Fruit fly (Drosophila melanogaster) S2 (cell line): ENCODE data around the gene Prosbeta4.

ENCODE experiments used
- CG8478 ChIP-seq: fragments of >200 bp; optimal IDR thresholded peaks from 2 replicates; lab custom pipeline; 2018
- CTCF ChIP-seq, 2 experiments: fragments of >200 bp; optimal IDR thresholded peaks; 2 replicates each; lab custom pipeline; 2018

Prosbeta4 gene

DNA sequence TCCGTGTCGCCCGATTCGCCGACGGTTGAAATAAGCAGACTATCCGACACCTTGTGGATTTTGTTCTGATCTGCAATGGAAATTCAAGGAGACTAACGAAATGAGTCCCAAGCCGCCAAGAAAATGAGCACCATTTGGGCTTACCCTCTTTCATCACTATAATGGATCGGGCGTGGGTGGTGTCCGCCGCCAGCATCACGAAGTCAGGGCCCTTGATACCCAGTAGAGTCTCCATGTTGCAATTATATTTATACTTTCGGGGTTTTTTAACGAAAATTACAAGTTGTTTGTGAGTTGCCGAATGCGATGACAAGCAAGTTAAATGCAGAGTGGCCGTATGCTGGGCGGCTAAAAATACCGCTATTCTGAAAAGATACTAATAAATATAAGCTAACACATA is at the start of gene Prosbeta4:
Prosbeta4 (minus strand) TSS at position 335 of the 400 bp plus-strand sequence.
- TF ChIP-seq CG8478 (lab: Kevin White, UChicago) (no peak), CTCF (optimal IDR thresholded peaks at IDR 0.05; lab: Kevin White, UChicago) (no peak)

DNA sequence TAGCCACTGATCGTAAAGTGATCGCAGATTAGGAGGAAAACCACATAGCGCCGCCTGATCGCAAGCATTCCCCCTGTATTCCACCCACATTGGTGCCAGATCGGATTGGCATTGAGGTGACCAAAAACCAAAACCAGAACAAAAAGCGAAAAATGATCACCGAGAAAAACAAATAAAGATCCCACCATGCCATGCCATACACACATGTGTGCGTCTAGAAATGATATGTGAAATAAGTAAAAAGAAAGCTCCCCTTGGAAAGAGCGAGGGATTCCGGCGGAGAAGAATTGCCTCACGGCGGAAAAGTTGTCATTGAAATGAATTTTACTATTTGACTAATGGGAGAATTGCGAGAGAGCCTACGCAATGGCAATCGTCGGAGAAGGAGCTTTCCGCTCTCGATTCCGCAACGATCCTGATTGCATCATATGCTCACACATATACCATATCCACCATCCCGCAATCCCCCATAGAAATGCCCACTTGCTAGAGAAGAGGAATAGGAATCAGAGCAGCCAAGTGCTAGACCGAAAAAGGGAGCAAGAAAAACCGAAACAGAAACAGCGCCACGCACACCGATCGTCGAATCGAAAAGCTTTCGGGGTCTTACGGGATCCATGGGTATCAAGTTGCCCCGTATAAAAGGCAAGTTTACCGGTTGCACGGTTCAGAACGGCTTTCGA is 34.3 kb upstream of the Prosbeta4 start, which contains the start of gene Mhc:
Mhc (plus strand) TSS at position 497 of the 683 bp plus-strand sequence.
- TF ChIP-seq CG8478 (lab: Kevin White, UChicago) (no peak), CTCF (optimal IDR thresholded peaks at IDR 0.05; lab: Kevin White, UChicago) (no peak)

DNA sequence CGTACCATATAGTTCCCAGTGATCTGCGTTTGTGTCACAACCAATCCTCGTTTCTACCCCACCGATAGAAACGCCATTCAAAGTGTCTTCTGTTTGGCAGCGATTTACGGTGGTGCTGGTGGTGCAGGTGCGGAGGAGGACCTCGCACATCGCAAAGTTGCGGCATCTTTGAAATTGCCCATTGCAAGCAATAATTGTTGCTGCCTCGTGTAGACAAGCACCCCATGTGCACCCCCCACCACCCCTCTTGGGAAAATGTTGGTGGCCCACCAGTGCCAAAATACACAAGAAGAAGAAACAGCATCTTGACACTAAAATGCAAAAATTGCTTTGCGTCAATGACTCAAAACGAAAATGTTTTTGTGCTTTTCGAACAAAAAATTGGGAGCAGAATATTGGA is 32.5 kb upstream of the Prosbeta4 start:
- TF ChIP-seq CTCF (optimal IDR thresholded peaks at IDR 0.05; lab: Kevin White, UChicago) = no peak
- no peak for TF ChIP-seq CG8478 (lab: Kevin White, UChicago)

- TF ChIP-seq CTCF (optimal IDR thresholded peaks at IDR 0.05; lab: Kevin White, UChicago) = no peak
- no peak for TF ChIP-seq CG8478 (lab: Kevin White, UChicago)
Observed at dm6 chr2L:16761891-16762290, 30.0 kb upstream of the Prosbeta4 start.

DNA sequence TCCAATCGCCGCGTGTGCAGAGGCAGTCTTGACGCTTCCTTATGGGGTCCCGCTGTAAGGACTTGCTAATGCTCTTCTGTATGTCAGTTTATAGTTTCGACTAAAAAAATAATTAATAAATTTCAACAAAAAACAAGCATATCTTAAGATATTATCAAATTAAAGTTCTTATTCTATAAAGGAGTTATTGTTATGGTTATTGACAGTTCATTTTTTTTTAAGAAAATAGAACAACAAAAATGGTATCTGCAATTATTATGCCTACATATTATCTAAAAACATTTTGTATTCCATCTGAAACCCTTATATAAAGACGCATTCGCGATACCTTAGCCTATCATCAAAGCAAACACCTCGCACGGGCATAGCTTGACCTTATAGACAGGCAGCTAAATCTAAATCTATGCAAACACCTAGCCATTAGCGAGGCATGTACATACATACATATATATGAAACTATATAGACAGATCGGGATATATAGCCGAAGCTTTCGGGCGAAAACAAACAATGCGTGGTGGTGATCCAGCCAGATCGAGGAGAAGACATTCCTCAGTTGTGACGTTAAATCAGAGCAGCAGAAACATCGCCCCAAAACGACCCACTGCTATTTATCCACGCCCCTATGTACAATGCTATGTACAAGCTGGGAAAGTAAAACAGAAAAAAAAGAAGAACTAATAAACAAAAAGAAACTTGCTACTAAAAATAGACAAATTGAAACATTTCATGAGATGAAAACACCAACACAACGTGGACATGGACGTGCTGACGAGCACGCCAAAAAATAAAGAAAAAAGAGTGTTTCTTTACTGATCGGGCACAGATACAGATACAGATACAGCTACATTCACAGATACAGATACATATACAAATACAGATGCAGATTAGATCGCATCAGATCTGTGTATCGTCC is 28.8 kb upstream of the Prosbeta4 start, which contains the start of gene ppk17:
ppk17 (minus strand) TSS at position 51 of the 914 bp plus-strand sequence.
- TF ChIP-seq CG8478 (lab: Kevin White, UChicago) (no peak), CTCF (optimal IDR thresholded peaks at IDR 0.05; lab: Kevin White, UChicago) (no peak)

- TF ChIP-seq CTCF (optimal IDR thresholded peaks at IDR 0.05; lab: Kevin White, UChicago) = no peak
- no peak for TF ChIP-seq CG8478 (lab: Kevin White, UChicago)
Observed at dm6 chr2L:16754074-16754473, 22.1 kb upstream of the Prosbeta4 start, which contains the start of gene yellow-b. TSS of gene yellow-b (plus strand) at chr2L:16754336.

- TF ChIP-seq CG8478 (lab: Kevin White, UChicago) = no peak
- no peak for TF ChIP-seq CTCF (optimal IDR thresholded peaks at IDR 0.05; lab: Kevin White, UChicago)
Observed at dm6 chr2L:16752340-16752739, 20.4 kb upstream of the Prosbeta4 start.

DNA sequence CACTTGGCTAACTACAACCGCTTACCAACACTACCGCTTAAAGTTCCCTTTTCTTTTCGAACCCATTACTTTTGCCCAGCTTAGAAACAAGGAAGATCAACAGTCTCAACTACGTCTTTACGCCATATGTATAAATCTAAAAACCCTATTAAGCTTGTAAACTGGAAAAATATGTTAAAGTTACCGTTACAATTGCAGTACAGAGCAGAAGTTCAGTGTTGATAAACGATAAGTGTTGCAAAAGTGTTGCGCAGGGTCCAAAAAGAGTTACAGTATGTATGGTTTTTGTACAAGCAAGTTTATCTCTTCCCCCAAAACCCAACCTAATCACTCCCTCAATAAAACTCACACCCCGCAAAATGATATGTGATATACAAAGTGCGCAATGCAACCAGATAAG is 15.2 kb upstream of the Prosbeta4 start:
- TF ChIP-seq CG8478 (lab: Kevin White, UChicago) = no peak
- no peak for TF ChIP-seq CTCF (optimal IDR thresholded peaks at IDR 0.05; lab: Kevin White, UChicago)

- no peak for TF ChIP-seq CG8478 (lab: Kevin White, UChicago)
- peak; percentile 83 to 89 for TF ChIP-seq CTCF (optimal IDR thresholded peaks at IDR 0.05; lab: Kevin White, UChicago)
Observed at dm6 chr2L:16743055-16743805, 11.3 kb upstream of the Prosbeta4 start, which contains the start of the genes LSm7 and BuGZ. TSS of gene LSm7 (minus strand) at chr2L:16743100. TSS of gene BuGZ (plus strand) at chr2L:16743405.

DNA sequence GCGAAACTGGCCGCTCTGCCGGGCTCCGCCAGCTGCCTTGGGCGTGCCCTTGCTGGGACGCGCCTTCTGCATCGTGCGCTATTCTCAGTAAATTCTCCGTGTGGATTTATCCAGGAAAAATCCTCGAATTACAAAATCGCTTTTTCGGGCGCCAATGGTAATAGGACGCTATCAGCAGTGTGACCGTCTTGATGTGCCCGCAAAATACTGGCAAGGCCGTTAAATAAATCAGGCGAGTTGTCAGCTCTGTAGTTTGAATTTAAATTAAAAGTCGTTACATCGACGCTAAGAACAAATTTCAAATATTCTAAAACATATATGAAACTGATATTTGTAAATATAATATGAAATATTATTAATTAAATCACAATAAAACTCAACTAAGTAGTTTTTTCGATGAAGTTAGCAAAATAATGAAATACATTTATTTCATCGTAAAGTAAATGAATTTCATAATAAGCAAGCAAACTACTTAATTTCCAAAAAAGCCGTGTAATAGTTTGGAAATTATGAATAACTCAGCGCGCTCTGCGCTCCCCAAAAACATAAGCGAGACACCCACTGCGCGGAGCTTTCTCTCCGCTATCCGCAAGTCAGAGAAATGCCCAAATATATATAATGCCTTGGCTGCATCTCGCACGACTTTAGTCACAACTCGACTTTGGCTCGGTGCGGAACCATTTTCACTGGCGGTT is 6.4 kb upstream of the Prosbeta4 start, which contains the start of the genes glu and ChLD3:
glu (minus strand) TSS at position 183 of the 695 bp plus-strand sequence.
ChLD3 (plus strand) TSS at position 645 of the 695 bp plus-strand sequence.
- TF ChIP-seq CG8478 (lab: Kevin White, UChicago) = no peak
- peak in 1 of 2 experiments; percentile 40 for TF ChIP-seq CTCF (optimal IDR thresholded peaks at IDR 0.05; lab: Kevin White, UChicago)

DNA sequence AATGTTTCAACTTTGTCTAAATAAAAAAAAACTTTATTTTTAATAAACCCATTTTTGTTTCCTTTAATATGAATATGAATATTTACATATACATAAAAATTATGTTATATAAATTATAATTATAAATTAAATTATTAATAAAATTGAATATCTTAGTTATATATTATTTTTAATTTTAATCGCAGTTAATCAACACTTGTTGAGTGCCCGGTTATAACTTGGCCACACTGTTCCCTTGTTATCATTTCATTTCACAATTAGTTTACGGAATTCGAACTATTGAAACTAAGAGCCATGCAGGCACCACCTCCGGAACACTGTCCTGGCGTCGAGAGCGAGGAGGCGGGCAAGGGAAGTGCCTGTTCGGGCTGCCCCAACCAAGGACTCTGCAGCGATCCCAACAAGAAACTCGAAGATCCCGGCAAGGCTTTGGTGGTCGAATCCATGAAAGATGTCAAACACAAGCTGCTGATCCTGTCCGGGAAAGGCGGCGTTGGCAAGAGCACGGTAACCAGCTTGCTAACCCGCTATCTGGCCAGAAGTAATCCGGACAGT is 482 bp upstream of the Prosbeta4 start, which contains the start of gene Nubp1:
Nubp1 (plus strand) TSS at position 213 of the 555 bp plus-strand sequence.
- TF ChIP-seq CTCF (optimal IDR thresholded peaks at IDR 0.05; lab: Kevin White, UChicago) = no peak
- no peak for TF ChIP-seq CG8478 (lab: Kevin White, UChicago)

dm6 chr2L:16730939-16731338 is 994 bp downstream of the Prosbeta4 start, which contains the start of gene CG17996:
TSS of gene CG17996 (minus strand) at chr2L:16731039.
- TF ChIP-seq CTCF (optimal IDR thresholded peaks at IDR 0.05; lab: Kevin White, UChicago) (no peak), CG8478 (lab: Kevin White, UChicago) (no peak)

DNA sequence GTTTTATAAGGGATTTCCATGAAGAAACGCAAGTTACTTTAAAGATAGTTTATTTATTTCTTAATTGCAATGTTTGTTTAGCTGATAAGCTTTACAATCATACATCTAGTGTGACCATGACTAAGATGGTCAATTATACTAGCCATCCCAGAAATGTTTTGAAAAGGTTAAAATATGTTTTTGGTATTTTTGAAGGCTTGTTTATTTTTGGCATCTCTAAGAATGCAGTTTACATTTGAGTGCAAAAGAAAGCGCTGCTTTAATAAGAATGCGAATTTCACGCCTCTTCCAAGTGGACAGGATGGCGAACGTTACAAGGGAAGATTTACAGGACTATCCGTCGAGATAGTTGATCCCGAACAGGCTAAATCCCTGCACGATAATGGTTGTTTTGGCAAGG is 2.4 kb downstream of the Prosbeta4 start, which contains the start of gene Tsen2:
Tsen2 (plus strand) TSS at position 222 of the 400 bp plus-strand sequence.
- no peak for TF ChIP-seq CTCF (optimal IDR thresholded peaks at IDR 0.05; lab: Kevin White, UChicago)
- no peak for TF ChIP-seq CG8478 (lab: Kevin White, UChicago)
